Worm (Caenorhabditis elegans): ENCODE data around the gene Y57A10C.1.

The Y57A10C.1 gene

ce11 chrII:12373921-12374320 is 38.4 kb downstream of the Y57A10C.1 start (continued):
- TF ChIP-seq lin-35 (GFP tag; optimal IDR thresholded peaks at IDR 0.05) (no peak), ets-5 (GFP tag; IDR thresholded peaks at IDR 0.05) (no peak), C34B4.2 (tag; optimal IDR thresholded peaks at IDR 0.05) (no peak), nhr-47 (tag; optimal IDR thresholded peaks at IDR 0.05) (peak; percentile 6), skn-1 (tag; optimal IDR thresholded peaks at IDR 0.05) (no peak), snpc-4 (tag; optimal IDR thresholded peaks at IDR 0.05) (no peak), pag-3 (tag; optimal IDR thresholded peaks at IDR 0.05; ENCODE audit: borderline replicate concordance, insufficient read depth) (no peak), lsy-2 (tag; optimal IDR thresholded peaks at IDR 0.05) (peak in 1 of 2 experiments; percentile 1), unc-98 (GFP tag; IDR thresholded peaks at IDR 0.05) (no peak), elt-2 (tag; optimal IDR thresholded peaks at IDR 0.05) (no peak), unc-86 (tag; optimal IDR thresholded peaks at IDR 0.05) (peak; percentile 8), rnt-1 (tag; optimal IDR thresholded peaks at IDR 0.05) (no peak), aly-2 (tag; optimal IDR thresholded peaks at IDR 0.05) (no peak), jun-1 (tag; optimal IDR thresholded peaks at IDR 0.05) (no peak), ceh-88 (GFP tag; IDR thresholded peaks at IDR 0.05) (no peak), xbp-1 (tag; optimal IDR thresholded peaks at IDR 0.05) (no peak), nhr-20 (tag; optimal IDR thresholded peaks at IDR 0.05) (no peak), unc-30 (tag; optimal IDR thresholded peaks at IDR 0.05) (no peak), unc-130 (tag; optimal IDR thresholded peaks at IDR 0.05) (no peak), F16B12.6 (tag; optimal IDR thresholded peaks at IDR 0.05) (no peak)

- TF ChIP-seq efl-1 (optimal IDR thresholded peaks at IDR 0.05) (no peak), efl-1 (GFP tag; optimal IDR thresholded peaks at IDR 0.05 in 1 of 2) (no peak), elt-2 (tag; optimal IDR thresholded peaks at IDR 0.05) (no peak), lin-14 (GFP tag; optimal IDR thresholded peaks at IDR 0.05) (peak; percentile 57)
Measured at ce11 chrII:12369202-12369601, 43.1 kb downstream of the Y57A10C.1 start.

- TF ChIP-seq mdl-1 (tag; optimal IDR thresholded peaks at IDR 0.05) (no peak), ces-1 (GFP tag; optimal IDR thresholded peaks at IDR 0.05) (no peak), ceh-88 (GFP tag; IDR thresholded peaks at IDR 0.05) (no peak), nhr-71 (tag; optimal IDR thresholded peaks at IDR 0.05) (no peak), nhr-84 (tag; optimal IDR thresholded peaks at IDR 0.05) (no peak), nhr-12 (tag; optimal IDR thresholded peaks at IDR 0.05) (no peak), sup-37 (GFP tag; optimal IDR thresholded peaks at IDR 0.05) (no peak), skn-1 (tag; optimal IDR thresholded peaks at IDR 0.05) (no peak), aha-1 (tag; optimal IDR thresholded peaks at IDR 0.05) (no peak)
Measured at ce11 chrII:12362262-12362661, 50.1 kb downstream of the Y57A10C.1 start.
